Fruit fly (Drosophila melanogaster): ENCODE data around the gene CG14223.

CG14223 gene

dm6 chrX:19613473-19613872 lies 50.3 kb downstream of the CG14223 start:
- no peak for TF ChIP-seq cg (GFP tag; optimal IDR thresholded peaks at IDR 0.05)
- peak; percentile 64 for TF ChIP-seq HHEX (GFP tag; optimal IDR thresholded peaks at IDR 0.05)
- peak; percentile 92 for TF ChIP-seq sens (GFP tag)
- TF ChIP-seq disco-r (GFP tag; optimal IDR thresholded peaks at IDR 0.05): no peak
- no peak for TF ChIP-seq CG10321 (GFP tag; IDR thresholded peaks at IDR 0.05)
- TF ChIP-seq gfzf (GFP tag; optimal IDR thresholded peaks at IDR 0.05): no peak
- TF ChIP-seq gce (GFP tag; IDR thresholded peaks at IDR 0.05): peak; percentile 60; the same call in 1 of the 3 replicates
- no peak for TF ChIP-seq Trl (optimal IDR thresholded peaks at IDR 0.05)
- no peak for TF ChIP-seq Trl (GFP tag; optimal IDR thresholded peaks at IDR 0.05)
- TF ChIP-seq Max (GFP tag; optimal IDR thresholded peaks at IDR 0.05): no peak
- TF ChIP-seq CG9817 (tag; optimal IDR thresholded peaks at IDR 0.05): no peak
- TF ChIP-seq CG7839 (tag; optimal IDR thresholded peaks at IDR 0.05): no peak
- peak; percentile 46 for TF ChIP-seq Sry-δ (GFP tag; optimal IDR thresholded peaks at IDR 0.05)
- TF ChIP-seq dm (GFP tag; optimal IDR thresholded peaks at IDR 0.05): no peak
- peak; percentile 5 for TF ChIP-seq Xbp1 (GFP tag; optimal IDR thresholded peaks at IDR 0.05)
- TF ChIP-seq gem (tag; optimal IDR thresholded peaks at IDR 0.05): no peak
- TF ChIP-seq CG9215 (GFP tag; IDR thresholded peaks at IDR 0.05): no peak
- TF ChIP-seq eve (GFP tag; optimal IDR thresholded peaks at IDR 0.05): no peak
- peak; percentile 90 for TF ChIP-seq CG34376 (GFP tag; optimal IDR thresholded peaks at IDR 0.05)
- no peak for TF ChIP-seq lab (GFP tag; optimal IDR thresholded peaks at IDR 0.05)
- no peak for TF ChIP-seq gt (GFP tag; IDR thresholded peaks at IDR 0.05)
- no peak for TF ChIP-seq hb (GFP tag; IDR thresholded peaks at IDR 0.05; ENCODE audit: partially characterized antibody)
- TF ChIP-seq Hsf (GFP tag; optimal IDR thresholded peaks at IDR 0.05): no peak
- TF ChIP-seq Deaf1 (tag; optimal IDR thresholded peaks at IDR 0.05): no peak
- peak; percentile 58 for TF ChIP-seq CG33557 (GFP tag; optimal IDR thresholded peaks at IDR 0.05)
- no peak for TF ChIP-seq CG14667 (GFP tag; IDR thresholded peaks at IDR 0.05)
- TF ChIP-seq rib (GFP tag; IDR thresholded peaks at IDR 0.05): no peak
- no peak for TF ChIP-seq Sry-β (GFP tag; optimal IDR thresholded peaks at IDR 0.05)
- TF ChIP-seq CG11560 (tag; IDR thresholded peaks at IDR 0.05): no peak
- no peak for TF ChIP-seq ewg (GFP tag; optimal IDR thresholded peaks at IDR 0.05)
- TF ChIP-seq Lhr (GFP tag; optimal IDR thresholded peaks at IDR 0.05): peak; percentile 13
- TF ChIP-seq CG3281 (GFP tag; optimal IDR thresholded peaks at IDR 0.05): peak; percentile 78
- TF ChIP-seq bigmax (GFP tag; optimal IDR thresholded peaks at IDR 0.05): peak; percentile 45
- TF ChIP-seq CG10654 (GFP tag; optimal IDR thresholded peaks at IDR 0.05): no peak
- peak; percentile 47 for TF ChIP-seq Scr (GFP tag; IDR thresholded peaks at IDR 0.05; ENCODE audit: partially characterized antibody)
- TF ChIP-seq Hmr (GFP tag; optimal IDR thresholded peaks at IDR 0.05): peak; percentile 75
- TF ChIP-seq CG3847 (GFP tag; IDR thresholded peaks at IDR 0.05): no peak
- no peak for TF ChIP-seq croc (GFP tag; conservative IDR thresholded peaks at IDR 0.05)
- TF ChIP-seq pum (GFP tag; optimal IDR thresholded peaks at IDR 0.05): no peak
- TF ChIP-seq zf30C (GFP tag; optimal IDR thresholded peaks at IDR 0.05): no peak
- no peak for TF ChIP-seq CG13123 (GFP tag; optimal IDR thresholded peaks at IDR 0.05)
- TF ChIP-seq HLH4C (GFP tag; IDR thresholded peaks at IDR 0.05; ENCODE audit: partially characterized antibody): 0 out of 3 replicates have a peak, but pooled peaks have one; percentile 43
- TF ChIP-seq crc (GFP tag; optimal IDR thresholded peaks at IDR 0.05): no peak
- TF ChIP-seq lmd (GFP tag; IDR thresholded peaks at IDR 0.05): no peak
- no peak for TF ChIP-seq Stat92E (GFP tag; optimal IDR thresholded peaks at IDR 0.05)
- TF ChIP-seq CG9932 (GFP tag; IDR thresholded peaks at IDR 0.05): no peak
- TF ChIP-seq Gug (GFP tag; IDR thresholded peaks at IDR 0.05): no peak
- no peak for TF ChIP-seq ftz-f1 (GFP tag; optimal IDR thresholded peaks at IDR 0.05)
- no peak for TF ChIP-seq hkb (optimal IDR thresholded peaks at IDR 0.05)
- TF ChIP-seq hkb (GFP tag; IDR thresholded peaks at IDR 0.05): peak; percentile 69
- TF ChIP-seq kni (GFP tag; optimal IDR thresholded peaks at IDR 0.05): peak; percentile 37
- TF ChIP-seq CG2712 (tag; optimal IDR thresholded peaks at IDR 0.05): peak; percentile 51

Data from whole organism, embryonic.